Worm (Caenorhabditis elegans) whole organism, early embryonic: ENCODE data around the gene M01F1.4.

Experiments used
- aly-1 ChIP-seq: sonication (generic microtip); optimal IDR thresholded peaks from 2 replicates; lab custom pipeline; 2016; ENCODE audit warnings: missing genetic modification characterization, missing compliant biosample characterization
- ama-1 ChIP-seq: fragments of 150-350 bp; optimal IDR thresholded peaks from 2 replicates; lab custom pipeline; 2014
- ceh-13 ChIP-seq: fragments of 200-800 bp; sonication (Bioruptor generic); optimal IDR thresholded peaks from 2 replicates; lab custom pipeline; 2018; ENCODE audit warnings: mild to moderate bottlenecking, missing genetic modification characterization, missing compliant biosample characterization
- flt-1 ChIP-seq: fragments of 200-800 bp; sonication (Bioruptor generic); IDR thresholded peaks from 2 replicates; pipeline ENCODE4 v1.3.6; 2022; ENCODE audit warnings: missing genetic modification characterization, missing compliant biosample characterization
- hnd-1 ChIP-seq: sonication (generic microtip); optimal IDR thresholded peaks from 2 replicates; lab custom pipeline; 2016; ENCODE audit warnings: missing genetic modification characterization, missing compliant biosample characterization
- sea-1 ChIP-seq: fragments of 200-800 bp; sonication (Bioruptor generic); conservative IDR thresholded peaks from 2 replicates; pipeline ENCODE4 v1.3.6; 2022; ENCODE audit warnings: missing genetic modification characterization, missing compliant biosample characterization
- tbx-37 ChIP-seq: fragments of 200-800 bp; sonication (Bioruptor generic); conservative IDR thresholded peaks from 2 replicates; pipeline ENCODE4 v1.3.6; 2022; ENCODE audit warnings: missing genetic modification reagents, missing genetic modification characterization, missing compliant biosample characterization
- tra-4 ChIP-seq: sonication (generic microtip); optimal IDR thresholded peaks from 2 replicates; lab custom pipeline; 2017; ENCODE audit warnings: missing genetic modification characterization, missing compliant biosample characterization

- TF ChIP-seq ceh-13 (GFP tag; lab: Kevin White, UChicago) (no peak), tbx-37 (GFP tag; lab: Robert Waterston, UW) (no peak), hnd-1 (tag; lab: Kevin White, UChicago) (no peak), tra-4 (tag; lab: Kevin White, UChicago) (no peak), ama-1 (lab: Kevin White, UChicago) (no peak), flt-1 (GFP tag; lab: Robert Waterston, UW) (no peak), sea-1 (no peak), aly-1 (tag; lab: Kevin White, UChicago) (no peak)
Measured at ce11 chrIII:3493138-3493537, 16.7 kb downstream of the M01F1.4 start, which contains the start of gene gly-14.
